Fruit fly (Drosophila melanogaster): ENCODE measurements around the gene Or85e.

Or85e gene

DNA sequence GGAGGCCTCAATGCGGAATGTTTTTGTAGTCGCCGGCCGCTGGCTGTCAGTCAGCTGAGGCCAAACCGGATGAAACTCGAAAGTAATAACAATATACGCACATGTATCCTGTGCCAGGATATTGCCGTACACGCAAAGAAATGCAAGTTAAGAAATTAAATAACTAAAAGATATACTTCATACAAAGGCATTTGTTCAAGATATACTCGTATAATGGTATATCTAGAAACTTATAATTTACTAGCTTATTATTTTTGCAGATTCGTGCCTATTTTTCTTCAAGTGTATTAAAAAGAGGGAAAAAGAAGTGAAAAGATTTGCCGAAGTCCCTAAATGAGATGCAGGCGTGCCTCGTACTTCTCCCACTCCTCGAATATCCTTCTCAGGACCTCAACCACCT is 47.6 kb upstream of the Or85e start:
- TF ChIP-seq CG13775 (GFP tag; optimal IDR thresholded peaks at IDR 0.05), result peak; percentile 4
- TF ChIP-seq CG12391 (tag; optimal IDR thresholded peaks at IDR 0.05), result peak; percentile 10
- peak; percentile 66 for TF ChIP-seq CG15696 (tag; optimal IDR thresholded peaks at IDR 0.05)
- TF ChIP-seq CG18262 (tag; optimal IDR thresholded peaks at IDR 0.05), result peak; percentile 5
- peak; percentile 58 for TF ChIP-seq CG7271 (tag; optimal IDR thresholded peaks at IDR 0.05)
- peak; percentile 62 for TF ChIP-seq CG9727 (GFP tag; optimal IDR thresholded peaks at IDR 0.05)
- no peak for TF ChIP-seq Ssrp (tag; optimal IDR thresholded peaks at IDR 0.05)
- no peak for TF ChIP-seq Hr39 (optimal IDR thresholded peaks at IDR 0.05)
- TF ChIP-seq CG14710 (tag; optimal IDR thresholded peaks at IDR 0.05), result peak; percentile 5
- TF ChIP-seq prd (optimal IDR thresholded peaks at IDR 0.05), result no peak
- peak; percentile 84 for TF ChIP-seq prd (GFP tag; IDR thresholded peaks at IDR 0.05)
- peak; percentile 28; the same call in 1 of the 2 replicates for TF ChIP-seq Xrp1 (GFP tag; IDR thresholded peaks at IDR 0.05)
- TF ChIP-seq ci (GFP tag; IDR thresholded peaks at IDR 0.05), result 0 out of 3 replicates have a peak, but pooled peaks have one; percentile 11
- no peak for TF ChIP-seq shn (GFP tag; optimal IDR thresholded peaks at IDR 0.05)
- TF ChIP-seq Dref (GFP tag; IDR thresholded peaks at IDR 0.05), result 0 out of 2 replicates have a peak, but pooled peaks have one; percentile 1
- TF ChIP-seq CG4404 (GFP tag; IDR thresholded peaks at IDR 0.05), result peak; percentile 65
- TF ChIP-seq mirr (GFP tag; optimal IDR thresholded peaks at IDR 0.05), result no peak
- peak; percentile 35 for TF ChIP-seq CG8924 (tag; optimal IDR thresholded peaks at IDR 0.05)
- peak; percentile 27 for TF ChIP-seq ac (GFP tag; optimal IDR thresholded peaks at IDR 0.05)
- TF ChIP-seq CG10267 (tag; optimal IDR thresholded peaks at IDR 0.05), result peak; percentile 3
- TF ChIP-seq ham (GFP tag; IDR thresholded peaks at IDR 0.05), result no peak
- peak; percentile 10 for TF ChIP-seq Hsf (GFP tag; optimal IDR thresholded peaks at IDR 0.05)
- peak; percentile 79 for TF ChIP-seq fd102C (GFP tag; optimal IDR thresholded peaks at IDR 0.05)
- TF ChIP-seq jumu (GFP tag; optimal IDR thresholded peaks at IDR 0.05), result no peak
- peak in 1 of 3 experiments; percentile 56 for TF ChIP-seq lola (GFP tag; optimal IDR thresholded peaks at IDR 0.05)
- TF ChIP-seq CG17829 (tag; optimal IDR thresholded peaks at IDR 0.05), result peak; percentile 25
- TF ChIP-seq zf30C (GFP tag; optimal IDR thresholded peaks at IDR 0.05), result peak; percentile 65
- peak; percentile 55 for TF ChIP-seq dmrt11E (tag; optimal IDR thresholded peaks at IDR 0.05)
- peak; percentile 74 for TF ChIP-seq sens (GFP tag)
- no peak for TF ChIP-seq CG13123 (GFP tag; optimal IDR thresholded peaks at IDR 0.05)
- TF ChIP-seq CG10979 (tag; optimal IDR thresholded peaks at IDR 0.05), result peak; percentile 47
- peak; percentile 28; the same call in 1 of the 3 replicates for TF ChIP-seq zfh1 (GFP tag; IDR thresholded peaks at IDR 0.05)
- peak; percentile 42; the same call in 1 of the 2 replicates for TF ChIP-seq CG10959 (GFP tag; IDR thresholded peaks at IDR 0.05)
- peak; percentile 67 for TF ChIP-seq CG15479 (GFP tag; optimal IDR thresholded peaks at IDR 0.05)
- no peak for TF ChIP-seq pfk (GFP tag; optimal IDR thresholded peaks at IDR 0.05)
- TF ChIP-seq CG8765 (GFP tag; IDR thresholded peaks at IDR 0.05), result peak; percentile 65
- peak; percentile 88 for TF ChIP-seq zen (tag; optimal IDR thresholded peaks at IDR 0.05)
- peak; percentile 12 for TF ChIP-seq twi (tag; optimal IDR thresholded peaks at IDR 0.05)

dm6 chr3R:8680611-8681010 is 44.9 kb upstream of the Or85e start:
- TF ChIP-seq lbe (GFP tag; optimal IDR thresholded peaks at IDR 0.05) (no peak), z (GFP tag; IDR thresholded peaks at IDR 0.05) (peak; percentile 96), Lpt (GFP tag; optimal IDR thresholded peaks at IDR 0.05) (no peak), pros (GFP tag; optimal IDR thresholded peaks at IDR 0.05) (peak; percentile 73)

Data from whole organism, embryonic.